Worm (Caenorhabditis elegans) whole organism, late embryonic: ENCODE results near the gene emg-1.

Source experiments
- C08G9.2 ChIP-seq: sonication (generic microtip); optimal IDR thresholded peaks from 2 replicates; lab custom pipeline; 2016; ENCODE audit warnings: mild to moderate bottlenecking, missing genetic modification characterization, moderate library complexity, missing compliant biosample characterization
- C38D4.7 ChIP-seq: fragments of 200-800 bp; sonication (Bioruptor generic); optimal IDR thresholded peaks from 2 replicates; lab custom pipeline; 2018; ENCODE audit warnings: mild to moderate bottlenecking, missing genetic modification characterization, moderate library complexity, missing compliant biosample characterization
- F13H6.1 ChIP-seq: sonication (generic microtip); optimal IDR thresholded peaks from 2 replicates; lab custom pipeline; 2016; ENCODE audit warnings: missing genetic modification characterization, missing compliant biosample characterization
- T23F11.4 ChIP-seq: fragments of 200-800 bp; sonication (Bioruptor generic); optimal IDR thresholded peaks from 2 replicates; lab custom pipeline; 2018; ENCODE audit warnings: mild to moderate bottlenecking, missing genetic modification characterization, missing compliant biosample characterization
- ahr-1 ChIP-seq: sonication (generic microtip); optimal IDR thresholded peaks from 2 replicates; lab custom pipeline; 2016; ENCODE audit warnings: missing genetic modification characterization, missing compliant biosample characterization
- ama-1 ChIP-seq: fragments of 150-350 bp; optimal IDR thresholded peaks from 2 replicates; lab custom pipeline; 2014
- ceh-14 ChIP-seq: sonication (generic microtip); optimal IDR thresholded peaks from 2 replicates; lab custom pipeline; 2016; ENCODE audit warnings: missing genotype, missing genetic modification characterization, missing compliant biosample characterization
- ceh-18 ChIP-seq: sonication (generic microtip); optimal IDR thresholded peaks from 2 replicates; lab custom pipeline; 2016; ENCODE audit warnings: missing genetic modification characterization, missing compliant biosample characterization
- ceh-2 ChIP-seq: sonication (generic microtip); optimal IDR thresholded peaks from 2 replicates; lab custom pipeline; 2016; ENCODE audit warnings: missing genotype, missing genetic modification characterization, missing compliant biosample characterization
- ceh-30 ChIP-seq: fragments of 150-350 bp; optimal IDR thresholded peaks from 2 replicates; lab custom pipeline; 2014; ENCODE audit warnings: missing biosample characterization, missing genetic modification characterization
- ceh-31 ChIP-seq: sonication (generic microtip); optimal IDR thresholded peaks from 2 replicates; lab custom pipeline; 2016; ENCODE audit warnings: missing genetic modification characterization, missing compliant biosample characterization
- ceh-34 ChIP-seq: sonication (generic microtip); optimal IDR thresholded peaks from 2 replicates; lab custom pipeline; 2016; ENCODE audit warnings: mild to moderate bottlenecking, missing genetic modification characterization, missing compliant biosample characterization
- ceh-45 ChIP-seq: fragments of 200-800 bp; sonication (Bioruptor generic); IDR thresholded peaks from 2 replicates; pipeline ENCODE4 v1.3.6; 2022; ENCODE audit warnings: missing genetic modification reagents, missing genetic modification characterization, missing compliant biosample characterization
- ceh-48 ChIP-seq: sonication (generic microtip); optimal IDR thresholded peaks from 2 replicates; lab custom pipeline; 2016; ENCODE audit warnings: missing genetic modification characterization, inconsistent platforms, missing compliant biosample characterization
- che-1 ChIP-seq: sonication (generic microtip); optimal IDR thresholded peaks from 2 replicates; lab custom pipeline; 2016; ENCODE audit warnings: mild to moderate bottlenecking, missing genetic modification characterization, missing compliant biosample characterization
- dmd-4 ChIP-seq: sonication (generic microtip); optimal IDR thresholded peaks from 2 replicates; lab custom pipeline; 2016; ENCODE audit warnings: borderline replicate concordance, missing genetic modification characterization, missing compliant biosample characterization
- dve-1 ChIP-seq: sonication (generic microtip); optimal IDR thresholded peaks from 2 replicates; lab custom pipeline; 2017; ENCODE audit warnings: antibody characterized with exemption, mild to moderate bottlenecking, missing genetic modification characterization, missing compliant biosample characterization
- elt-2 ChIP-seq: sonication (generic microtip); optimal IDR thresholded peaks from 2 replicates; lab custom pipeline; 2016; ENCODE audit warnings: missing genetic modification reagents, missing genetic modification characterization, missing compliant biosample characterization
- elt-4 ChIP-seq: sonication (generic microtip); optimal IDR thresholded peaks from 2 replicates; lab custom pipeline; 2016; ENCODE audit warnings: missing genetic modification characterization, missing compliant biosample characterization
- ets-4 ChIP-seq: sonication (generic microtip); optimal IDR thresholded peaks from 2 replicates; lab custom pipeline; 2016; ENCODE audit warnings: missing genetic modification characterization, missing compliant biosample characterization
- eyg-1 ChIP-seq: sonication (generic microtip); optimal IDR thresholded peaks from 2 replicates; lab custom pipeline; 2016; ENCODE audit warnings: missing genotype, missing genetic modification characterization, missing compliant biosample characterization
- fax-1 ChIP-seq: sonication (generic microtip); optimal IDR thresholded peaks from 2 replicates; lab custom pipeline; 2016; ENCODE audit warnings: missing genotype, missing genetic modification characterization, missing compliant biosample characterization
- fkh-6 ChIP-seq: sonication (generic microtip); optimal IDR thresholded peaks from 2 replicates; lab custom pipeline; 2016; ENCODE audit warnings: missing genetic modification characterization, missing compliant biosample characterization
- hlh-13 ChIP-seq: fragments of 200-800 bp; sonication (Bioruptor generic); optimal IDR thresholded peaks from 2 replicates; lab custom pipeline; 2018; ENCODE audit warnings: mild to moderate bottlenecking, missing genetic modification characterization, missing compliant biosample characterization
- hlh-15 ChIP-seq: sonication (generic microtip); optimal IDR thresholded peaks from 2 replicates; lab custom pipeline; 2016; ENCODE audit warnings: missing genetic modification characterization, missing compliant biosample characterization
- hlh-30 ChIP-seq: sonication (generic microtip); optimal IDR thresholded peaks from 2 replicates; lab custom pipeline; 2017; ENCODE audit warnings: antibody characterized with exemption, missing genetic modification characterization, missing compliant biosample characterization; ENCODE audit not compliant: insufficient read depth
- hlh-8 ChIP-seq: sonication (generic microtip); optimal IDR thresholded peaks from 2 replicates; lab custom pipeline; 2016; ENCODE audit warnings: missing genotype, missing genetic modification characterization, missing compliant biosample characterization
- lim-6 ChIP-seq: sonication (generic microtip); optimal IDR thresholded peaks from 2 replicates; lab custom pipeline; 2016; ENCODE audit warnings: missing genetic modification characterization, missing compliant biosample characterization
- lin-11 ChIP-seq: fragments of 200-800 bp; sonication (Bioruptor generic); optimal IDR thresholded peaks from 2 replicates; lab custom pipeline; 2018; ENCODE audit warnings: mild to moderate bottlenecking, missing genetic modification characterization, missing compliant biosample characterization
- mec-3 ChIP-seq: sonication (generic microtip); optimal IDR thresholded peaks from 2 replicates; lab custom pipeline; 2016; ENCODE audit warnings: borderline replicate concordance, missing genetic modification characterization, missing compliant biosample characterization
- nfya-1 ChIP-seq: sonication (generic microtip); optimal IDR thresholded peaks from 2 replicates; lab custom pipeline; 2017; ENCODE audit warnings: missing genetic modification characterization, mild to moderate bottlenecking, missing compliant biosample characterization, antibody characterized with exemption, moderate library complexity
- nhr-232 ChIP-seq: sonication (generic microtip); optimal IDR thresholded peaks from 2 replicates; lab custom pipeline; 2016; ENCODE audit warnings: missing genetic modification characterization, missing compliant biosample characterization
- odd-2 ChIP-seq: sonication (generic microtip); optimal IDR thresholded peaks from 2 replicates; lab custom pipeline; 2017; ENCODE audit warnings: antibody characterized with exemption, mild to moderate bottlenecking, missing genetic modification characterization, missing compliant biosample characterization
- pag-3 ChIP-seq: sonication (generic microtip); optimal IDR thresholded peaks from 2 replicates; lab custom pipeline; 2016; ENCODE audit warnings: missing compliant biosample characterization, missing genetic modification characterization, borderline replicate concordance
- pax-1 ChIP-seq: fragments of 150-350 bp; optimal IDR thresholded peaks from 2 replicates; lab custom pipeline; 2014; ENCODE audit warnings: missing biosample characterization, missing genetic modification characterization
- pha-2 ChIP-seq: sonication (generic microtip); optimal IDR thresholded peaks from 2 replicates; lab custom pipeline; 2017; ENCODE audit warnings: mild to moderate bottlenecking, missing genetic modification characterization, missing compliant biosample characterization
- pqm-1 ChIP-seq: sonication (generic microtip); optimal IDR thresholded peaks from 2 replicates; lab custom pipeline; 2016; ENCODE audit warnings: missing genetic modification characterization, missing compliant biosample characterization
- ref-2 ChIP-seq: sonication (generic microtip); optimal IDR thresholded peaks from 2 replicates; lab custom pipeline; 2016; ENCODE audit warnings: missing genetic modification characterization, missing compliant biosample characterization
- rnt-1 ChIP-seq: sonication (generic microtip); optimal IDR thresholded peaks from 2 replicates; lab custom pipeline; 2016; ENCODE audit warnings: missing genetic modification characterization, missing compliant biosample characterization
- sox-2 ChIP-seq: fragments of 200-800 bp; sonication (Bioruptor generic); IDR thresholded peaks from 2 replicates; pipeline ENCODE4 v1.3.6; 2022; ENCODE audit warnings: missing genetic modification reagents, missing genetic modification characterization, missing compliant biosample characterization
- sox-4 ChIP-seq: sonication (generic microtip); optimal IDR thresholded peaks from 2 replicates; lab custom pipeline; 2017; ENCODE audit warnings: mild to moderate bottlenecking, missing genetic modification characterization, inconsistent platforms, missing compliant biosample characterization
- syd-9 ChIP-seq: sonication (generic microtip); optimal IDR thresholded peaks from 2 replicates; lab custom pipeline; 2016; ENCODE audit warnings: mild to moderate bottlenecking, missing genetic modification characterization, moderate library complexity, missing compliant biosample characterization
- tbx-2 ChIP-seq: sonication (generic microtip); optimal IDR thresholded peaks from 2 replicates; lab custom pipeline; 2016; ENCODE audit warnings: missing genetic modification characterization, missing compliant biosample characterization
- tbx-7 ChIP-seq: sonication (generic microtip); optimal IDR thresholded peaks from 2 replicates; lab custom pipeline; 2016; ENCODE audit warnings: missing genotype, missing genetic modification characterization, missing compliant biosample characterization
- ttx-3 ChIP-seq: sonication (generic microtip); optimal IDR thresholded peaks from 2 replicates; lab custom pipeline; 2016; ENCODE audit warnings: missing genetic modification reagents, missing genetic modification characterization, missing compliant biosample characterization
- unc-3 ChIP-seq, 2 experiments: fragments of 200-800 bp in 1 of 2; sonication (Bioruptor generic) in 1 of 2; sonication (generic microtip) in 1 of 2; conservative IDR thresholded peaks in 1 of 2; optimal IDR thresholded peaks in 1 of 2; 2 replicates each; pipeline versions ENCODE4 v1.3.6 to Lab custom; 2016 to 2022; ENCODE audit warnings: missing compliant biosample characterization in 2 of 2, missing genetic modification characterization in 2 of 2, missing genetic modification reagents in 1 of 2
- unc-42 ChIP-seq: sonication (generic microtip); optimal IDR thresholded peaks from 2 replicates; lab custom pipeline; 2016; ENCODE audit warnings: missing genotype, missing genetic modification characterization, missing compliant biosample characterization
- unc-55 ChIP-seq: sonication (generic microtip); optimal IDR thresholded peaks from 2 replicates; lab custom pipeline; 2017; ENCODE audit warnings: missing biosample characterization, missing genetic modification reagents, missing genetic modification characterization
- zip-5 ChIP-seq: sonication (generic microtip); optimal IDR thresholded peaks from 2 replicates; lab custom pipeline; 2016; ENCODE audit warnings: missing genetic modification characterization, missing compliant biosample characterization

The emg-1 gene

DNA sequence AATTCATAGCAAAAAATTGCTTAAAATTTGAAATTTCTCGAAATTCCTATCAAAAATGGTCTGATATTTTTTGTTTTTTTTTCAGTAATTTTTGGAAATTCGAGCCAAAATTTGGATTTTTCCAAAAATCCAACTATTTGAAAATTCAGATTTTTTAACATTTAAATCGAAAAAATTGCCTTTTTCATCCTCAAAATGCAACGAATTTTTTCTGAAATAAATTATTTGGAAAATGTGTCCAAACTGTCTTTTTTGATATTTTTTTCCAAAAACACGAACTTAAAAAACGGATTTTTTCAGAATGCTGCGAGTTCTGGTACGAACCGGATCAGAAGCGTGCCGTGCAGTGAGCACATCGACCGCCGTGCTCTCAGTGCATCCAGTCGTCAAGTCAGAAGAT lies 34.2 kb upstream of the emg-1 start, which contains the start of gene mrpl-22:
mrpl-22 (plus strand) TSS at position 301 of the 400 bp plus-strand sequence.
- no peak for TF ChIP-seq fkh-6 (tag; lab: Kevin White, UChicago)
- no peak for TF ChIP-seq eyg-1
- TF ChIP-seq T23F11.4 (GFP tag; lab: Kevin White, UChicago), result no peak
- TF ChIP-seq lim-6 (tag; lab: Kevin White, UChicago), result no peak
- no peak for TF ChIP-seq nfya-1 (tag; lab: Kevin White, UChicago)
- no peak for TF ChIP-seq syd-9
- TF ChIP-seq rnt-1 (tag; lab: Kevin White, UChicago), result no peak
- no peak for TF ChIP-seq hlh-15 (tag; lab: Kevin White, UChicago)
- TF ChIP-seq ceh-48, result no peak
- TF ChIP-seq elt-4 (tag; lab: Kevin White, UChicago), result no peak
- no peak for TF ChIP-seq ets-4 (tag; lab: Kevin White, UChicago)
- no peak for TF ChIP-seq hlh-8 (tag; lab: Kevin White, UChicago)
- TF ChIP-seq pax-1, result no peak
- no peak for TF ChIP-seq ceh-18 (tag; lab: Kevin White, UChicago)
- TF ChIP-seq ttx-3, result no peak
- no peak for TF ChIP-seq sox-4 (tag; lab: Kevin White, UChicago)
- TF ChIP-seq unc-42 (tag; lab: Kevin White, UChicago), result no peak
- no peak for TF ChIP-seq pha-2 (tag; lab: Kevin White, UChicago)
- TF ChIP-seq pag-3 (tag; lab: Kevin White, UChicago), result no peak
- TF ChIP-seq, all 69 proteins: peak for 0

ce11 chrIII:10621208-10621607 lies 28.1 kb upstream of the emg-1 start, which contains the start of the genes lron-10 and hpr-9:
lron-10 (minus strand) TSS chrIII:10621369.
hpr-9 (plus strand) TSS chrIII:10621551.
- TF ChIP-seq lin-11 (no peak), sox-2 (no peak), elt-4 (tag; lab: Kevin White, UChicago) (no peak), sox-4 (tag; lab: Kevin White, UChicago) (no peak), ref-2 (peak; percentile 6), ceh-48 (no peak), F13H6.1 (peak; percentile 57), tbx-7 (tag; lab: Kevin White, UChicago) (peak; percentile 79), ceh-34 (peak; percentile 42), pax-1 (no peak), ahr-1 (no peak), hlh-13 (no peak), zip-5 (peak; percentile 55), rnt-1 (tag; lab: Kevin White, UChicago) (peak; percentile 3), pag-3 (tag; lab: Kevin White, UChicago) (no peak), dve-1 (tag; lab: Kevin White, UChicago) (peak; percentile 8), ceh-2 (peak; percentile 80), ceh-31 (tag; lab: Kevin White, UChicago) (peak; percentile 83), tbx-2 (peak; percentile 84), odd-2 (tag; lab: Kevin White, UChicago) (no peak), fax-1 (peak; percentile 33), hlh-8 (tag; lab: Kevin White, UChicago) (peak; percentile 10), che-1 (tag; lab: Kevin White, UChicago) (no peak), ceh-45 (GFP tag; lab: Robert Waterston, UW) (no peak), ceh-14 (tag; lab: Kevin White, UChicago) (peak; percentile 12), nfya-1 (tag; lab: Kevin White, UChicago) (no peak), C08G9.2 (peak; percentile 87), pqm-1 (tag; lab: Kevin White, UChicago) (no peak), T23F11.4 (GFP tag; lab: Kevin White, UChicago) (no peak), nhr-232 (tag; lab: Kevin White, UChicago) (no peak), C38D4.7 (GFP tag; lab: Kevin White, UChicago) (no peak), fkh-6 (tag; lab: Kevin White, UChicago) (peak; percentile 50), ceh-18 (tag; lab: Kevin White, UChicago) (no peak), elt-2 (tag; lab: Kevin White, UChicago) (peak; percentile 23), mec-3 (tag; lab: Kevin White, UChicago) (peak; percentile 60), unc-55 (GFP tag; lab: Kevin White, UChicago) (no peak), hlh-30 (tag; lab: Kevin White, UChicago) (no peak), unc-3 (GFP tag; conservative IDR thresholded peaks at IDR 0.05; lab: Robert Waterston, UW) (no peak), unc-3 (tag; optimal IDR thresholded peaks at IDR 0.05; lab: Kevin White, UChicago) (peak; percentile 34), ets-4 (tag; lab: Kevin White, UChicago) (peak; percentile 82), dmd-4 (tag; lab: Kevin White, UChicago) (no peak), ceh-30 (no peak), eyg-1 (no peak), ama-1 (no peak)
